Fruit fly (Drosophila melanogaster): ENCODE measurements around the gene CG10602.

- TF ChIP-seq pan (optimal IDR thresholded peaks at IDR 0.05) (peak; percentile 73), Dll (optimal IDR thresholded peaks at IDR 0.05) (no peak), usp (GFP tag; optimal IDR thresholded peaks at IDR 0.05) (no peak), CG8478 (optimal IDR thresholded peaks at IDR 0.05) (no peak)
Measured at dm6 chr2L:18810960-18811642, 47.9 kb downstream of the CG10602 start, which contains the start of the genes CG10570 and CG42502.

Measured in whole organism.